Fruit fly (Drosophila melanogaster) whole organism, adult: ENCODE measurements around the gene CG17329.

ENCODE experiments used
- CG14711 ChIP-seq: fragments of 200-800 bp; sonication (Bioruptor generic); optimal IDR thresholded peaks from 2 replicates; lab custom pipeline; 2018; ENCODE audit warnings: missing biosample characterization, mild to moderate bottlenecking, missing genetic modification characterization, moderate library complexity
- CG7101 ChIP-seq: fragments of 200-800 bp; sonication (Bioruptor generic); optimal IDR thresholded peaks from 2 replicates; lab custom pipeline; 2018; ENCODE audit warnings: missing biosample characterization, mild to moderate bottlenecking, missing genetic modification characterization, moderate library complexity
- tj ChIP-seq: fragments of 200-800 bp; sonication (Bioruptor generic); optimal IDR thresholded peaks from 3 replicates; lab custom pipeline; 2017; ENCODE audit warnings: missing biosample characterization, mild to moderate bottlenecking, missing genetic modification characterization, moderate library complexity

DNA sequence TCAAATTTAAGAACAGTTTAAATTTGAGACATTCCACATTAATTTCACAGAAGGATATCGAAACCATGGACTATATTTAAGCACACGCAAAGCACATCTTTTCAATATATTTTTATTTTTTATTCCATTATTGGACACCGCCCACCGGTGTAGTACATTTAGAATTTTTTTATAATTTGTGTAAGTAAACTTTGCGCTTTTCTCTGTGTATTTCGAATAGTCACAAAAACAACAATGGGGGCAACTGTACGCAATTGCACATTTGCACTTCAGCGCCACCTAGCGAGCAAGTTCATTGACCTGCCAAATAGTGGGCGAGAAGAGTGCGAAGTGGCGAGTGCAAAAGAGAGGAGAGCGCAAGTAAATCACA, 15.3 kb upstream of the CG17329 start:
- TF ChIP-seq CG7101 (tag; lab: Kevin White, UChicago) = peak; percentile 26
- TF ChIP-seq CG14711 (tag; lab: Kevin White, UChicago) = peak; percentile 2
- TF ChIP-seq tj (GFP tag; lab: Kevin White, UChicago) = peak; percentile 24
